Fruit fly (Drosophila melanogaster): ENCODE results near the gene CG32984.
A peak's percentile ranks its signal among the peaks of the same experiment; 100 is the strongest.

CG32984 gene

DNA sequence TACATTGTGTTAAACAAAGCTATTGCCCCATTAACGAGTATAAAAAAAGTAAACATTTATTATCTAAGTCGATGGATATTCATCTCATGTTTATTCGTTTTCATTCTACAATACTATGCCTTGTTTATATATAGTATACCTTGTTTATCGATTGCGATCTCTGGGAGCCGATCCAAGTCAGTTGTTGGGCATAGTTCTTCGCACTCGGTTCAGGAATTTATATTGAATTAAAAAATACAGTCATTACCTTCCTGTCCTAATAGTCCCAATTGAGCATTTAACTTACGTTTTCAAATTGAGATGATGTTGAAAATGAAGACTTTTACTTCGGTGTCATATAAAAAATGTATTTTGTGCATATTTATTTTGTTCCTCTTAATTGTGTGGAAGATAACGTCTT is at the start of gene CG32984:
TSS of gene CG32984 (plus strand) at position 301 of the 400 bp plus-strand sequence.
- TF ChIP-seq rn (GFP tag; IDR thresholded peaks at IDR 0.05) (no peak), CG8301 (tag; optimal IDR thresholded peaks at IDR 0.05) (no peak), Snoo (tag; optimal IDR thresholded peaks at IDR 0.05) (no peak), CG32121 (GFP tag; IDR thresholded peaks at IDR 0.05) (no peak), CG4496 (GFP tag; IDR thresholded peaks at IDR 0.05) (no peak), CG34367 (tag; optimal IDR thresholded peaks at IDR 0.05) (no peak), gl (tag; optimal IDR thresholded peaks at IDR 0.05) (no peak), CG12605 (GFP tag; IDR thresholded peaks at IDR 0.05) (no peak), CG8159 (tag; optimal IDR thresholded peaks at IDR 0.05) (no peak), Ets98B (GFP tag; IDR thresholded peaks at IDR 0.05) (no peak), CG14655 (GFP tag; optimal IDR thresholded peaks at IDR 0.05) (no peak), fd96Ca (GFP tag; IDR thresholded peaks at IDR 0.05) (no peak), CG17806 (tag; optimal IDR thresholded peaks at IDR 0.05) (no peak), CG13204 (GFP tag; optimal IDR thresholded peaks at IDR 0.05) (no peak), D1 (tag; optimal IDR thresholded peaks at IDR 0.05) (no peak), CG15710 (tag; optimal IDR thresholded peaks at IDR 0.05) (no peak), Pif1B (GFP tag; optimal IDR thresholded peaks at IDR 0.05) (no peak), CG9948 (tag; optimal IDR thresholded peaks at IDR 0.05) (no peak), EcR (GFP tag; optimal IDR thresholded peaks at IDR 0.05) (no peak), CG10348 (GFP tag; IDR thresholded peaks at IDR 0.05) (no peak)

DNA sequence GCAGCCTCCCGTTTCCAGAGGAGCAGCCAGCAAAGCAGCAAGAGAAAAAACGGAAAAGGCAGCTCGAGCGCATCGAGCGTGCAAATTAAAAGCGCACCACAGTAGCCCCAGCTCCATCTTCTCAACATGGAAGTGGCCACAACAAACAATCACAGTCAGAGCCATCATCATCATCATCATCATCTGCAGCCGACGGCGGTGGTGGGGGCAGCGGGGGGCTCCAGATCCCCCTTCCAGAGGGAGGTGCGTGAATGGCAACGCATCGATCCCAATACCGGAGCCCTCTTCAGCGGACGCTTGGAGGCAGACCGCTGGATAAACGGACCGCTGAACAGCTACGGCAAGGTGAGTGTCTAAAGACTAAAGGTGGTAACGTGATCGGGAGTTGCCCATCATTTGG is 49.0 kb upstream of the CG32984 start:
- TF ChIP-seq fd96Ca (GFP tag; IDR thresholded peaks at IDR 0.05) = no peak
- TF ChIP-seq CG13204 (GFP tag; optimal IDR thresholded peaks at IDR 0.05) = peak; percentile 87

DNA sequence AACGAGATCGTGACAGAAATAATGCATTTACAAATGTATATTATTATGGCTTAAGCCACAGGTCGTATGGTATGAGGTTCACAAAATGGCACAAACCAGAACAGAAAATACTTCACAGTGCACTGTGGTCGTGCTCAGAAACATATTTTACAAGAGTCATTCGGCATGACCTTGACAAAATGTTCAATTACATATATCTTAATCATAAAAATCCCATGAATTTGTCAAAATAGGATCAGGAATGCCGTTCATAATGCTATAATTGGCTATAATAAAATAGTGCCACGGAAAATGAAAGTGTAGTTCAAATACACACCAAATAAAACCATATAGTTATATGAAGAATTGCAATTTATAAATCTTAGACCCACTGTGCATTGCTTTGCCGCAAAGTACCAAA is 45.1 kb upstream of the CG32984 start:
- TF ChIP-seq Snoo (tag; optimal IDR thresholded peaks at IDR 0.05) = no peak
- TF ChIP-seq CG32121 (GFP tag; IDR thresholded peaks at IDR 0.05) = peak; percentile 21; the same call in 1 of the 2 replicates
- TF ChIP-seq Pif1B (GFP tag; optimal IDR thresholded peaks at IDR 0.05) = peak; percentile 61
- no peak for TF ChIP-seq CG10348 (GFP tag; IDR thresholded peaks at IDR 0.05)
- TF ChIP-seq gl (tag; optimal IDR thresholded peaks at IDR 0.05) = peak; percentile 24
- TF ChIP-seq CG17806 (tag; optimal IDR thresholded peaks at IDR 0.05) = peak; percentile 74
- no peak for TF ChIP-seq rn (GFP tag; IDR thresholded peaks at IDR 0.05)
- TF ChIP-seq Ets98B (GFP tag; IDR thresholded peaks at IDR 0.05) = peak; percentile 25; the same call in 1 of the 2 replicates
- no peak for TF ChIP-seq CG4496 (GFP tag; IDR thresholded peaks at IDR 0.05)
- no peak for TF ChIP-seq fd96Ca (GFP tag; IDR thresholded peaks at IDR 0.05)
- peak; percentile 82 for TF ChIP-seq CG8301 (tag; optimal IDR thresholded peaks at IDR 0.05)
- TF ChIP-seq EcR (GFP tag; optimal IDR thresholded peaks at IDR 0.05) = no peak
- no peak for TF ChIP-seq CG13204 (GFP tag; optimal IDR thresholded peaks at IDR 0.05)
- TF ChIP-seq CG8159 (tag; optimal IDR thresholded peaks at IDR 0.05) = peak; percentile 82
- TF ChIP-seq CG34367 (tag; optimal IDR thresholded peaks at IDR 0.05) = peak; percentile 69
- TF ChIP-seq CG12605 (GFP tag; IDR thresholded peaks at IDR 0.05) = no peak
- peak; percentile 55 for TF ChIP-seq D1 (tag; optimal IDR thresholded peaks at IDR 0.05)
- TF ChIP-seq CG14655 (GFP tag; optimal IDR thresholded peaks at IDR 0.05) = peak; percentile 81
- TF ChIP-seq CG9948 (tag; optimal IDR thresholded peaks at IDR 0.05) = peak; percentile 71
- peak; percentile 18 for TF ChIP-seq Pif1A (GFP tag; optimal IDR thresholded peaks at IDR 0.05)
- TF ChIP-seq CG15710 (tag; optimal IDR thresholded peaks at IDR 0.05) = peak; percentile 69

DNA sequence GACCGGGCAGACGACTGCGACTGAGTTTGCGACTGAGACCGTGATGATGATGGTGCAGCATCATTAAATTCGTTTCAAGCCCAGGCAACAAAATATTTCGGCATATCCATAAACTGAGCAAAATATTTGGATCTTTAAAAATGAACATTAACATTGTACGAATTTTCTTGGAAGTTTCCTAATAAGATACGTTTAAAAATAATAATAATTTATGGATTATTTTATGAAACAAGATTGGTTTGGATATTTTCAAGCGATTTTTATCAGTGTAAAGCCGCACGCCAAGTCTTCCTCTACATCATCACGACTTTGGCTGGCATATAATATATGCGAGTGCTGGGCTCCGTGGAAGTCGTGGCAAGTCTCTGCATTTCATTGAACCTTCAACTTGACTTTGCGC is 44.5 kb upstream of the CG32984 start:
- peak; percentile 45; the same call in 1 of the 2 replicates for TF ChIP-seq rn (GFP tag; IDR thresholded peaks at IDR 0.05)
- TF ChIP-seq CG15710 (tag; optimal IDR thresholded peaks at IDR 0.05) = peak; percentile 76
- TF ChIP-seq Snoo (tag; optimal IDR thresholded peaks at IDR 0.05) = no peak
- peak; percentile 75 for TF ChIP-seq CG14655 (GFP tag; optimal IDR thresholded peaks at IDR 0.05)
- peak; percentile 60 for TF ChIP-seq CG12605 (GFP tag; IDR thresholded peaks at IDR 0.05)
- peak; percentile 75 for TF ChIP-seq CG4496 (GFP tag; IDR thresholded peaks at IDR 0.05)
- TF ChIP-seq EcR (GFP tag; optimal IDR thresholded peaks at IDR 0.05) = peak; percentile 51
- TF ChIP-seq fd96Ca (GFP tag; IDR thresholded peaks at IDR 0.05) = 0 out of 3 replicates have a peak, but pooled peaks have one; percentile 34
- no peak for TF ChIP-seq CG10348 (GFP tag; IDR thresholded peaks at IDR 0.05)
- TF ChIP-seq CG17806 (tag; optimal IDR thresholded peaks at IDR 0.05) = peak; percentile 83
- TF ChIP-seq Pif1B (GFP tag; optimal IDR thresholded peaks at IDR 0.05) = peak; percentile 84
- TF ChIP-seq gl (tag; optimal IDR thresholded peaks at IDR 0.05) = peak; percentile 63
- peak; percentile 68 for TF ChIP-seq Ets98B (GFP tag; IDR thresholded peaks at IDR 0.05)
- TF ChIP-seq D1 (tag; optimal IDR thresholded peaks at IDR 0.05) = peak; percentile 41
- peak; percentile 83 for TF ChIP-seq CG9948 (tag; optimal IDR thresholded peaks at IDR 0.05)
- TF ChIP-seq CG8159 (tag; optimal IDR thresholded peaks at IDR 0.05) = peak; percentile 82
- peak; percentile 78 for TF ChIP-seq CG8301 (tag; optimal IDR thresholded peaks at IDR 0.05)
- TF ChIP-seq CG13204 (GFP tag; optimal IDR thresholded peaks at IDR 0.05) = peak; percentile 33
- TF ChIP-seq CG32121 (GFP tag; IDR thresholded peaks at IDR 0.05) = peak; percentile 62; the same call in 1 of the 2 replicates
- peak; percentile 78 for TF ChIP-seq CG34367 (tag; optimal IDR thresholded peaks at IDR 0.05)
- peak; percentile 33 for TF ChIP-seq Pif1A (GFP tag; optimal IDR thresholded peaks at IDR 0.05)

DNA sequence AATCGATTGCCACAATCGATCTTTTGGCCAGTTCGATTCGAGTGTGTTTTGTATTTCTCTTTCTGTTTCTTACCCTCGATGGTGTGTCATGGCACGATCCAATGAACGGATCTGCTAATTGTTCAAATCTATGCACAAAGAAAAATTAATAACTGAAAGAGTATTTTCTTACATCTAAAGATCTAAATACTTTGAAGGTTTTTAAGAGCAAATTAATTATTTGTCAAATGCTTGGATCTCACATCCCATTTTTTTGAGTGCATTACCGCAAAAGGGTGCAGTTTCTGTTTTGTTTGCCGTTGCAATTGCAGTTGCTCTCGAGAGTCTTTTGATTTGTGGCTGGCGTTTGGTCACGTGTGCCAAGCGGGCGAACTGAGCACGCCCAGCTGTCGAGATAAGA is 42.8 kb upstream of the CG32984 start:
- no peak for TF ChIP-seq Pif1A (GFP tag; optimal IDR thresholded peaks at IDR 0.05)
- TF ChIP-seq CG32121 (GFP tag; IDR thresholded peaks at IDR 0.05) = peak; percentile 30; the same call in 1 of the 2 replicates
- TF ChIP-seq Ets98B (GFP tag; IDR thresholded peaks at IDR 0.05) = peak; percentile 24; the same call in 1 of the 2 replicates
- TF ChIP-seq CG9948 (tag; optimal IDR thresholded peaks at IDR 0.05) = no peak
- TF ChIP-seq CG4496 (GFP tag; IDR thresholded peaks at IDR 0.05) = peak; percentile 46; the same call in 1 of the 3 replicates
- TF ChIP-seq CG8159 (tag; optimal IDR thresholded peaks at IDR 0.05) = peak; percentile 1

DNA sequence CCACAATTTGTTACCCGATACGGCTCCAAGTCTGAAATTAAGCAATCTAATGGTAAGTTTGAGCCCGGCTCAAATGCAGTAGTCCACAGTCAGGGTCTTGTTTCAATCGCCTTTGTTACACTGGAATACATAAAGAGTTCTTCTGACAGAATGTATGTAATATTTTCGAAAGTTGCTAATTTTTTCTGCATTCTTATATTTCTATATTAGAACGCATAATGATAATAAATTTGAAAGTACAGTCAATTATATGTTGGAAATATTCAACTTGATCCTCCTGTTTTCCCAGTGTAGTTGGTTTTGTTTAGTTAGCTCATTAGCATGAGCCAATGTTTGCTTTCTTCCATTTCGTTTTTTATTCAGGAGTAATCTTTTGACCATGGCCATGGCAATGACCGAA is 41.4 kb upstream of the CG32984 start:
- peak; percentile 60 for TF ChIP-seq CG8301 (tag; optimal IDR thresholded peaks at IDR 0.05)
- no peak for TF ChIP-seq Snoo (tag; optimal IDR thresholded peaks at IDR 0.05)
- TF ChIP-seq rn (GFP tag; IDR thresholded peaks at IDR 0.05) = no peak
- TF ChIP-seq CG4496 (GFP tag; IDR thresholded peaks at IDR 0.05) = peak; percentile 50; the same call in 2 of the 3 replicates
- no peak for TF ChIP-seq CG10348 (GFP tag; IDR thresholded peaks at IDR 0.05)

All from whole organism, pupa.